Worm (Caenorhabditis elegans): ENCODE measurements around the gene T01D1.5.

ce11 chrII:178146-178545 is 10.7 kb downstream of the T01D1.5 start:
- TF ChIP-seq ces-1 (GFP tag; optimal IDR thresholded peaks at IDR 0.05) (no peak), mab-5 (tag; optimal IDR thresholded peaks at IDR 0.05) (no peak), unc-62 (GFP tag; optimal IDR thresholded peaks at IDR 0.05) (no peak), elt-3 (tag; optimal IDR thresholded peaks at IDR 0.05) (no peak), M03D4.4 (tag; optimal IDR thresholded peaks at IDR 0.05) (no peak), lin-13 (tag; optimal IDR thresholded peaks at IDR 0.05) (no peak), nhr-237 (tag; optimal IDR thresholded peaks at IDR 0.05) (no peak), snpc-4 (tag; optimal IDR thresholded peaks at IDR 0.05) (no peak), ztf-11 (tag; optimal IDR thresholded peaks at IDR 0.05) (no peak), drap-1 (GFP tag; optimal IDR thresholded peaks at IDR 0.05) (no peak), elt-1 (tag; optimal IDR thresholded peaks at IDR 0.05; ENCODE audit: borderline replicate concordance, insufficient read depth) (no peak)
